Worm (Caenorhabditis elegans): ENCODE data around the gene clec-29.

Gene clec-29

DNA sequence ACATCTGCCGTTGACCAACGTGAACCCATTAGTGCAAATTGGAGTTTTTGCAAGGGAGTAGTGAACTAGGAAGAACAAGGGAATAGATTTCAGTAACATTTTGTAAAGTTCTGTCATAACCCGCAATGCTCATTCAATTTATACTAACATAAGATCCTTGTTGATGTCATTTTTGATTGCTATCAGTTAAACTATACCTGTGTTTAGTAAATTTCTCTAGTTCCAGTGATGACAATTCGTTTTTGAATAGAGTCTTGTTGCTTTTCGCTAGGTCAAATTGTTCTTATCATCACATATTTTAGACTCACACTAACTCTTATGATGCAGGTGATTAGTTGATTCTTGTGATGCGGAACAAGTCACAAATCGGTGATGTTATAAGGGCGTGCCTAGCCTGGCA, 32.5 kb downstream of the clec-29 start, which contains the start of gene clec-9:
TSS of gene clec-9 (minus strand) at position 101 of the 400 bp plus-strand sequence.
- TF ChIP-seq T22C8.4 (GFP tag; IDR thresholded peaks at IDR 0.05) = no peak
- TF ChIP-seq tab-1 (GFP tag; IDR thresholded peaks at IDR 0.05) = no peak
- no peak for TF ChIP-seq ref-1 (GFP tag; conservative IDR thresholded peaks at IDR 0.05)
- no peak for TF ChIP-seq klf-2 (GFP tag; conservative IDR thresholded peaks at IDR 0.05)
- TF ChIP-seq ztf-29 (GFP tag; IDR thresholded peaks at IDR 0.05) = no peak
- no peak for TF ChIP-seq cog-1 (tag; optimal IDR thresholded peaks at IDR 0.05)
- no peak for TF ChIP-seq med-1 (GFP tag; optimal IDR thresholded peaks at IDR 0.05; ENCODE audit: insufficient read depth)
- no peak for TF ChIP-seq flt-1 (GFP tag; IDR thresholded peaks at IDR 0.05)
- no peak for TF ChIP-seq ztf-23 (GFP tag; IDR thresholded peaks at IDR 0.05)

DNA sequence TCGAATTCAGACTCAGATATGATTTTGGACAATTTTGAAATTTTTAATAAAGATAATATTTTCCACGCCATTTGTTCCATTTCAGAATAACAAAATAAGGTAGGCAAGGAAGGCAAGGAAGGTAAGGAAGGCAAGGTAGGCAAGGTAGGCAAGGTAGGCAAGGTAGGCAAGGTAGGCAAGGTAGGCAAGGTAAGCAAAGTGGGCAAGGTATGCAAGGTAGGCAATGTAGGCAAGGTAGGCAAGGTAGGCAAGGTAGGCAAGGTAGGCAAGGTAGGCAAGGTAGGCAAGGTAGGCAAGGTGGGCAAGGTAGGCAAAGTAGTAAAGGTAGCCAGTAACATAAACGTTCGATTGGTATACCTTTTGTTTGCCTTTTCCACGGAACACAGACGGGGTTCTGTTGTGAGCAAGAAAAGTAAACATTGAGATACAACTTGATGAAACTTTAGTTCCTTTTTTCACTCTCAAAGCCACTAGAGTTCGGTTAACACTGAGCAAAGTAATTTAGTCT, 39.2 kb downstream of the clec-29 start, which contains the start of gene Y70C5C.1:
TSS of gene Y70C5C.1 (plus strand) at position 458 of the 508 bp plus-strand sequence.
- TF ChIP-seq ztf-23 (GFP tag; IDR thresholded peaks at IDR 0.05) (peak; percentile 67), ref-1 (GFP tag; conservative IDR thresholded peaks at IDR 0.05) (no peak), klf-2 (GFP tag; conservative IDR thresholded peaks at IDR 0.05) (no peak), cog-1 (tag; optimal IDR thresholded peaks at IDR 0.05) (no peak), med-1 (GFP tag; optimal IDR thresholded peaks at IDR 0.05; ENCODE audit: insufficient read depth) (no peak), tab-1 (GFP tag; IDR thresholded peaks at IDR 0.05) (no peak), ztf-29 (GFP tag; IDR thresholded peaks at IDR 0.05) (no peak), T22C8.4 (GFP tag; IDR thresholded peaks at IDR 0.05) (no peak), flt-1 (GFP tag; IDR thresholded peaks at IDR 0.05) (peak; percentile 73; the same call in 1 of the 2 replicates)

DNA sequence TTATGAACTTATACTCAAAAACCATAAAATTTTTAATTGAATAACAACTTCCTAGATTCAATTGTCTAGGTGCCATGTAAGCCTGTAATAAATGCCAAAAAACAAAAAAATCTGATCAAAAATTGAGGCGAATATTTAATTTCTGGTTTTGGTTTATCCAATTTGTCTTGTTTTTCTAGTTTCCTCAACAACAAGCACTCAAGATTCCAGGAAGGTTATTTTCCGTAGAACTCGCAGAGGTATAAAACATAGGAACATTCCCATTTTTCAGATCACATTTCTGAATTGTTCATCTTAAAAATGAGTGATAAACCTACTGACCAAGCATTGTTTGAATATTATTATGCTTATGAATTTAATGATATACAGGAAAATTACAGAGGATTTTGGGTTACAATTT, 41.8 kb downstream of the clec-29 start, which contains the start of gene srw-41:
TSS of gene srw-41 (plus strand) at position 301 of the 400 bp plus-strand sequence.
- TF ChIP-seq ztf-23 (GFP tag; IDR thresholded peaks at IDR 0.05) (no peak), T22C8.4 (GFP tag; IDR thresholded peaks at IDR 0.05) (no peak), cog-1 (tag; optimal IDR thresholded peaks at IDR 0.05) (no peak), flt-1 (GFP tag; IDR thresholded peaks at IDR 0.05) (no peak), ztf-29 (GFP tag; IDR thresholded peaks at IDR 0.05) (no peak), med-1 (GFP tag; optimal IDR thresholded peaks at IDR 0.05; ENCODE audit: insufficient read depth) (no peak), klf-2 (GFP tag; conservative IDR thresholded peaks at IDR 0.05) (no peak), ref-1 (GFP tag; conservative IDR thresholded peaks at IDR 0.05) (no peak), tab-1 (GFP tag; IDR thresholded peaks at IDR 0.05) (no peak)

DNA sequence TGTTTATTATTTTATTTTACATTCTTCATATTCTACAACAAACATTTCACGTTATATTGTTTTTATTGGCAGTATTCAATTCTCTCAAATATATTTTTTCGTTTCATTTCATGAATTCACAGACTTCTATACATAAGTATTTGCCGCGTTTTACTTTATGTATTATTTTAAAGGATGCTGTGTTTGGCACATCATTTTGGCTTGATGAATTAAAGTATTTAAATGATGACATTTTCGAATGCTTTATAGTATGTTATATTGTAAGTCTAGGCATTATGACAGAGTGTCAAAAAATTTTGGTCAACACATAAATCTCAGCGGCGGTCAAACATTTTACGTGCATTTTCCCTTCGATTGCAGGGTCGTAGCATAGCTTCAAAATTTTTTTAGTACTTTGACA, 43.5 kb downstream of the clec-29 start:
- TF ChIP-seq ztf-23 (GFP tag; IDR thresholded peaks at IDR 0.05) = no peak
- TF ChIP-seq tab-1 (GFP tag; IDR thresholded peaks at IDR 0.05) = no peak
- no peak for TF ChIP-seq T22C8.4 (GFP tag; IDR thresholded peaks at IDR 0.05)
- TF ChIP-seq cog-1 (tag; optimal IDR thresholded peaks at IDR 0.05) = no peak
- TF ChIP-seq ref-1 (GFP tag; conservative IDR thresholded peaks at IDR 0.05) = no peak
- no peak for TF ChIP-seq klf-2 (GFP tag; conservative IDR thresholded peaks at IDR 0.05)
- TF ChIP-seq ztf-29 (GFP tag; IDR thresholded peaks at IDR 0.05) = no peak
- TF ChIP-seq flt-1 (GFP tag; IDR thresholded peaks at IDR 0.05) = no peak
- no peak for TF ChIP-seq med-1 (GFP tag; optimal IDR thresholded peaks at IDR 0.05; ENCODE audit: insufficient read depth)

DNA sequence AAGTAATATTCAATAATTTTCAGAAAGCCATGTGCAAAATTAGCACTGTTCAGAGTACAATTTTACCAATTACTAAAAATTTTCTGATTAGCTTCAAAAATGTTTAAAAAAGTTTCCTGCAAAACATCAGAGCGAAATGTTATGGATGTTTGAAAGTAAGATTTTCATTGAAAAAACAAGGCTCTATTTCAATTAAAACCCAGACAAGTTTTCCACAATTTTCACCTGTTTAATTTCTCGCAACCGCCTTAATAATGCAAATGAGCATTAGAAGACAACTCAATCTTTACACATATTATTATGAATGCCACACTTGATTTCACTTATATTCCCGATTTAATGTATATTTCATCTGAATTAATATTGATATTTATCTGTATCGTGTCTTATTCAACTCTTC, 44.5 kb downstream of the clec-29 start, which contains the start of gene srz-101:
TSS of gene srz-101 (plus strand) at position 301 of the 400 bp plus-strand sequence.
- TF ChIP-seq ztf-23 (GFP tag; IDR thresholded peaks at IDR 0.05) (no peak), T22C8.4 (GFP tag; IDR thresholded peaks at IDR 0.05) (no peak), flt-1 (GFP tag; IDR thresholded peaks at IDR 0.05) (no peak), med-1 (GFP tag; optimal IDR thresholded peaks at IDR 0.05; ENCODE audit: insufficient read depth) (no peak), cog-1 (tag; optimal IDR thresholded peaks at IDR 0.05) (no peak), tab-1 (GFP tag; IDR thresholded peaks at IDR 0.05) (no peak), ref-1 (GFP tag; conservative IDR thresholded peaks at IDR 0.05) (no peak), ztf-29 (GFP tag; IDR thresholded peaks at IDR 0.05) (no peak), klf-2 (GFP tag; conservative IDR thresholded peaks at IDR 0.05) (no peak)

DNA sequence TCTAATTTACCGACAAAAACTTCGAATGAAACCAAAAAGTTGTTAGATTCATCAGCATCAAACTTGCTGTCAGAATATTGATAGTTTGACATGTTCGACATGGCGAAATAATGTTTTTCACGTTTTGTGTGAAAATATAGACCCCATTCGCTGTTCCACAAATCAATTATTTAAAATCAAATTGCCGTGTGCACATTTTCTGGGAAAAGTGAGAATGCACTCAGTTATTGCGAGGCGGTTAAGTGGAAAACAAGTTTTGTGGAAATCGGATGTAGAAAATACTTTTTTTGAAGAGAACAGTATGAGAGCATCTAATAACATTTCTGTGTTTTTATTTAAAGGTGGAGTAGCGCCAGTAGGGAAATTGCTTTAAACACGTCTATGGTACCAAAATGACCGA, 45.3 kb downstream of the clec-29 start, which contains the start of gene srw-42:
TSS of gene srw-42 (minus strand) at position 101 of the 400 bp plus-strand sequence.
- TF ChIP-seq flt-1 (GFP tag; IDR thresholded peaks at IDR 0.05) = no peak
- no peak for TF ChIP-seq cog-1 (tag; optimal IDR thresholded peaks at IDR 0.05)
- TF ChIP-seq ref-1 (GFP tag; conservative IDR thresholded peaks at IDR 0.05) = no peak
- TF ChIP-seq T22C8.4 (GFP tag; IDR thresholded peaks at IDR 0.05) = no peak
- no peak for TF ChIP-seq ztf-23 (GFP tag; IDR thresholded peaks at IDR 0.05)
- TF ChIP-seq klf-2 (GFP tag; conservative IDR thresholded peaks at IDR 0.05) = no peak

DNA sequence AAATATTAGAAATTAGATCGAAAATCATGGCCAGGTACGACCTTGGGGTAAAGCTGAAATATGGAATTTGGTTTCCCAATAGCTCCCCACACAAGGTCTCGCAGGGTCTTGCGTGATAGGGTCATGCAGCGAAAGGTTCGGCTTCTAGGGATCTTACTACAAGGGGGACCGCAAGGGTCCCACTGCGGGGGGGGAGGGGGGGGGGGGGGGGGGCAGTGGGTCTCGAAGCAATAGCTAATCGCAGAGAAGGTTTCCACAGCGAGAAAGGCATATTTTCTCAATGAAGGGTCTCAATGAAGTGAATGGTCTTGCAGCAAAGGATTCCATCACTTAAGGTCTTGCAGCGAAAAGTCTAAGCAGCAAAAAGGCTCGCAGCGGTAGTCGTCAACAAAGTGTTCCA, 46.0 kb downstream of the clec-29 start:
- no peak for TF ChIP-seq ztf-29 (GFP tag; IDR thresholded peaks at IDR 0.05)
- TF ChIP-seq klf-2 (GFP tag; conservative IDR thresholded peaks at IDR 0.05) = no peak
- TF ChIP-seq ztf-23 (GFP tag; IDR thresholded peaks at IDR 0.05) = no peak
- TF ChIP-seq flt-1 (GFP tag; IDR thresholded peaks at IDR 0.05) = no peak
- TF ChIP-seq ref-1 (GFP tag; conservative IDR thresholded peaks at IDR 0.05) = no peak
- TF ChIP-seq med-1 (GFP tag; optimal IDR thresholded peaks at IDR 0.05; ENCODE audit: insufficient read depth) = no peak
- no peak for TF ChIP-seq tab-1 (GFP tag; IDR thresholded peaks at IDR 0.05)
- TF ChIP-seq T22C8.4 (GFP tag; IDR thresholded peaks at IDR 0.05) = no peak
